Fruit fly (Drosophila melanogaster) whole organism, prepupa: ENCODE data around the gene CG10194.

ENCODE experiments used
- Blimp-1 ChIP-seq: fragments of 200-800 bp; sonication (Bioruptor generic); optimal IDR thresholded peaks from 3 replicates; lab custom pipeline; 2017; ENCODE audit warnings: missing biosample characterization, missing genetic modification characterization, mild to moderate bottlenecking, moderate library complexity, missing genetic modification reagents
- CG11762 ChIP-seq: fragments of 200-800 bp; sonication (Bioruptor generic); optimal IDR thresholded peaks from 3 replicates; lab custom pipeline; 2016; ENCODE audit warnings: missing biosample characterization, missing genetic modification characterization; ENCODE audit not compliant: insufficient read depth
- CG11902 ChIP-seq: fragments of 200-800 bp; sonication (Bioruptor generic); optimal IDR thresholded peaks from 3 replicates; lab custom pipeline; 2016; ENCODE audit warnings: missing biosample characterization, missing genetic modification characterization
- CG16779 ChIP-seq: fragments of 200-800 bp; sonication (Bioruptor generic); optimal IDR thresholded peaks from 3 replicates; lab custom pipeline; 2017; ENCODE audit warnings: missing biosample characterization, mild to moderate bottlenecking, missing genetic modification characterization
- CG6792 ChIP-seq: fragments of 200-800 bp; sonication (Bioruptor generic); optimal IDR thresholded peaks from 3 replicates; lab custom pipeline; 2016; ENCODE audit warnings: missing biosample characterization, missing genetic modification characterization
- CG6854 ChIP-seq: fragments of 200-800 bp; sonication (Bioruptor generic); optimal IDR thresholded peaks from 2 replicates; lab custom pipeline; 2017; ENCODE audit warnings: missing biosample characterization, mild to moderate bottlenecking, missing genetic modification characterization
- CG8319 ChIP-seq: fragments of 200-800 bp; sonication (Bioruptor generic); optimal IDR thresholded peaks from 3 replicates; lab custom pipeline; 2016; ENCODE audit warnings: missing biosample characterization, missing genetic modification characterization
- Ets21C ChIP-seq: fragments of 200-800 bp; sonication (Bioruptor generic); optimal IDR thresholded peaks from 3 replicates; lab custom pipeline; 2016; ENCODE audit warnings: missing biosample characterization, missing genetic modification characterization
- Lpt ChIP-seq: fragments of 200-800 bp; sonication (Bioruptor generic); optimal IDR thresholded peaks from 3 replicates; lab custom pipeline; 2016; ENCODE audit warnings: missing biosample characterization, missing genetic modification characterization
- OdsH ChIP-seq: fragments of 200-800 bp; sonication (Bioruptor generic); optimal IDR thresholded peaks from 3 replicates; lab custom pipeline; 2016; ENCODE audit warnings: missing biosample characterization, missing genetic modification characterization
- salr ChIP-seq, 2 experiments: fragments of 200-800 bp; sonication (Bioruptor generic); optimal IDR thresholded peaks; 3 replicates each; lab custom pipeline; 2016 to 2018; ENCODE audit warnings: missing biosample characterization in 2 of 2, missing genetic modification characterization in 2 of 2, mild to moderate bottlenecking in 1 of 2
- spab ChIP-seq: fragments of 200-800 bp; sonication (Bioruptor generic); optimal IDR thresholded peaks from 2 replicates; lab custom pipeline; 2017; ENCODE audit warnings: missing biosample characterization, mild to moderate bottlenecking, missing genetic modification characterization, missing genetic modification reagents
- ss ChIP-seq, 2 experiments: fragments of 200-800 bp; sonication (Bioruptor generic); optimal IDR thresholded peaks; 2 replicates in 1 of 2; 3 replicates in 1 of 2; lab custom pipeline; 2017 to 2018; ENCODE audit warnings: mild to moderate bottlenecking in 2 of 2, missing biosample characterization in 2 of 2, missing genetic modification characterization in 2 of 2, moderate library complexity in 1 of 2

DNA sequence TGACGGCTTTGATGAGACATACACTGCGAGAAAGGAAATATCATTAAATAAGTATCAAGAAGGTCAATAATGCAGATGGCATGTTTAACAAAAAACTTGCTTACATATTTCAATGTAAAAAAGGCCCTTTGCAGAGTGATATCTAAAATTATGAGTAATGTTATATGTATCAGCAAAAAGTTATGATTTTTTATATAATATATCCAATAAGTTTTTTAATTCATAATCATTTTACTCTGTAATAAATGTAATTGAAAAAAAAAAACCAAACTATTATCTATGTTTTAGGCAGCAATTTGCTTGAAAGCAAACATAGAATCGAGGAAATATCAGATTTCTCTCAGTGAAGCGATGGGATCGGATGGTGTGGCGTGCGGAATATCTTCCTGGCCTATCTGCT lies 20.2 kb downstream of the CG10194 start:
- no peak for TF ChIP-seq CG16779
- no peak for TF ChIP-seq OdsH (GFP tag; lab: Kevin White, UChicago)
- no peak for TF ChIP-seq CG6792 (GFP tag; lab: Kevin White, UChicago)
- TF ChIP-seq salr (GFP tag; optimal IDR thresholded peaks at IDR 0.05; lab: Kevin White, UChicago): no peak
- no peak for TF ChIP-seq CG6854
- no peak for TF ChIP-seq Lpt (GFP tag; lab: Kevin White, UChicago)
- TF ChIP-seq CG11762 (GFP tag; lab: Kevin White, UChicago): no peak
- TF ChIP-seq Blimp-1: no peak
- TF ChIP-seq spab (GFP tag; lab: Kevin White, UChicago): no peak
- TF ChIP-seq CG11902 (GFP tag; lab: Kevin White, UChicago): no peak
- no peak for TF ChIP-seq CG8319
- no peak for TF ChIP-seq Ets21C (GFP tag; lab: Kevin White, UChicago)
- no peak for TF ChIP-seq ss (GFP tag; optimal IDR thresholded peaks at IDR 0.05; lab: Kevin White, UChicago)
